Fruit fly (Drosophila melanogaster) whole organism, embryonic: ENCODE results near the gene CG7149.

Experiments used
- Abd-B ChIP-seq: fragments of 200-800 bp; sonication (Bioruptor generic); optimal IDR thresholded peaks from 2 replicates; lab custom pipeline; 2018; ENCODE audit warnings: missing biosample characterization, mild to moderate bottlenecking, missing genetic modification characterization, moderate library complexity
- CG11093 ChIP-seq: fragments of 200-800 bp; sonication (Bioruptor generic); IDR thresholded peaks from 3 replicates; pipeline ENCODE4 v1.3.6; 2022; ENCODE audit warnings: missing biosample characterization, missing genetic modification characterization
- CG11456 ChIP-seq: fragments of 200-800 bp; sonication (Bioruptor generic); IDR thresholded peaks from 3 replicates; pipeline ENCODE4 v1.3.6; 2022; ENCODE audit warnings: missing biosample characterization, missing genetic modification characterization
- CG11695 ChIP-seq: fragments of 200-800 bp; sonication (Bioruptor generic); IDR thresholded peaks from 3 replicates; pipeline ENCODE4 v1.3.6; 2022; ENCODE audit warnings: missing biosample characterization, missing genetic modification characterization
- CG12071 ChIP-seq: fragments of 200-800 bp; sonication (Bioruptor generic); optimal IDR thresholded peaks from 3 replicates; lab custom pipeline; 2018; ENCODE audit warnings: missing biosample characterization, mild to moderate bottlenecking, missing genetic modification characterization
- CG12744 ChIP-seq: fragments of 200-800 bp; sonication (Bioruptor generic); optimal IDR thresholded peaks from 2 replicates; lab custom pipeline; 2016; ENCODE audit warnings: missing biosample characterization, missing genetic modification characterization
- CG13296 ChIP-seq: fragments of 200-800 bp; sonication (Bioruptor generic); optimal IDR thresholded peaks from 3 replicates; lab custom pipeline; 2018; ENCODE audit warnings: missing biosample characterization, mild to moderate bottlenecking, missing genetic modification characterization
- CG18262 ChIP-seq: fragments of 200-800 bp; optimal IDR thresholded peaks from 3 replicates; lab custom pipeline; 2019; ENCODE audit warnings: missing biosample characterization, mild to moderate bottlenecking, missing genetic modification characterization, moderate library complexity
- CG2116 ChIP-seq: fragments of 200-800 bp; sonication (Bioruptor generic); optimal IDR thresholded peaks from 3 replicates; lab custom pipeline; 2018; ENCODE audit warnings: missing biosample characterization, mild to moderate bottlenecking, missing genetic modification characterization
- CG30020 ChIP-seq: fragments of 200-800 bp; optimal IDR thresholded peaks from 2 replicates; lab custom pipeline; 2019; ENCODE audit warnings: missing biosample characterization, mild to moderate bottlenecking, missing genetic modification characterization, moderate library complexity
- CG31441 ChIP-seq: fragments of 200-800 bp; sonication (Bioruptor generic); IDR thresholded peaks from 2 replicates; pipeline ENCODE4 v1.3.6; 2022; ENCODE audit warnings: missing biosample characterization, missing genetic modification characterization
- CG33213 ChIP-seq: fragments of 200-800 bp; sonication (Bioruptor generic); optimal IDR thresholded peaks from 3 replicates; lab custom pipeline; 2016; ENCODE audit warnings: missing biosample characterization, missing genetic modification characterization
- CG33557 ChIP-seq: fragments of 200-800 bp; sonication (Bioruptor generic); optimal IDR thresholded peaks from 2 replicates; lab custom pipeline; 2019; ENCODE audit warnings: missing biosample characterization, mild to moderate bottlenecking, missing genetic modification characterization, moderate library complexity
- CG3726 ChIP-seq: fragments of 200-800 bp; sonication (Bioruptor generic); IDR thresholded peaks from 3 replicates; pipeline ENCODE4, ENCODE4 v1.3.6; 2022; ENCODE audit warnings: missing biosample characterization, missing genetic modification characterization
- CG4424 ChIP-seq: fragments of 200-800 bp; sonication (Bioruptor generic); optimal IDR thresholded peaks from 3 replicates; lab custom pipeline; 2016; ENCODE audit warnings: missing biosample characterization, missing genetic modification characterization
- CG4707 ChIP-seq: fragments of 200-800 bp; sonication (Bioruptor generic); optimal IDR thresholded peaks from 2 replicates; lab custom pipeline; 2018; ENCODE audit warnings: missing biosample characterization, mild to moderate bottlenecking, missing genetic modification characterization, moderate library complexity
- CG5953 ChIP-seq: fragments of 200-800 bp; sonication (Bioruptor generic); IDR thresholded peaks from 2 replicates; pipeline ENCODE4 v1.3.6; 2022; ENCODE audit warnings: missing biosample characterization, missing genetic modification characterization
- CG7372 ChIP-seq: fragments of 200-800 bp; sonication (Bioruptor generic); IDR thresholded peaks from 2 replicates; pipeline ENCODE4 v1.3.6; 2022; ENCODE audit warnings: missing biosample characterization, missing genetic modification characterization
- CG7745 ChIP-seq: fragments of 200-800 bp; sonication (Bioruptor generic); optimal IDR thresholded peaks from 2 replicates; lab custom pipeline; 2018; ENCODE audit warnings: missing biosample characterization, mild to moderate bottlenecking, missing genetic modification characterization, moderate library complexity
- CG8281 ChIP-seq: fragments of 200-800 bp; sonication (Bioruptor generic); optimal IDR thresholded peaks from 2 replicates; lab custom pipeline; 2018; ENCODE audit warnings: missing biosample characterization, mild to moderate bottlenecking, missing genetic modification characterization, moderate library complexity
- CG8944 ChIP-seq: fragments of 200-800 bp; sonication (Bioruptor generic); optimal IDR thresholded peaks from 3 replicates; lab custom pipeline; 2016; ENCODE audit warnings: missing biosample characterization, missing genetic modification characterization
- CG9609 ChIP-seq: fragments of 200-800 bp; sonication (Bioruptor generic); optimal IDR thresholded peaks from 3 replicates; lab custom pipeline; 2016; ENCODE audit warnings: missing biosample characterization, missing genetic modification characterization
- D19B ChIP-seq: fragments of 200-800 bp; sonication (Bioruptor generic); optimal IDR thresholded peaks from 2 replicates; lab custom pipeline; 2017; ENCODE audit warnings: missing biosample characterization, mild to moderate bottlenecking, missing genetic modification characterization
- Dip2 ChIP-seq: fragments of 200-800 bp; sonication (Bioruptor generic); IDR thresholded peaks from 2 replicates; pipeline ENCODE4 v1.3.6; 2022; ENCODE audit warnings: missing biosample characterization, missing genetic modification characterization
- Doc3 ChIP-seq: fragments of 200-800 bp; sonication (Bioruptor generic); IDR thresholded peaks from 3 replicates; pipeline ENCODE4 v1.3.6; 2022; ENCODE audit warnings: missing biosample characterization, missing genetic modification characterization; ENCODE audit not compliant: partially characterized antibody
- Ets65A ChIP-seq: fragments of 200-800 bp; sonication (Bioruptor generic); peaks from one replicate; lab custom pipeline; 2016; ENCODE audit warnings: missing biosample characterization, missing genetic modification characterization
- HLH4C ChIP-seq: fragments of 200-800 bp; sonication (Bioruptor generic); IDR thresholded peaks from 3 replicates; pipeline ENCODE4 v1.3.6; 2022; ENCODE audit warnings: missing biosample characterization, missing genetic modification characterization; ENCODE audit not compliant: partially characterized antibody
- Nf-YA ChIP-seq: fragments of 200-800 bp; sonication (Bioruptor generic); IDR thresholded peaks from 2 replicates; pipeline ENCODE4 v1.3.6; 2022; ENCODE audit warnings: missing biosample characterization, missing genetic modification characterization
- Ravus ChIP-seq: fragments of 200-800 bp; sonication (Bioruptor generic); IDR thresholded peaks from 2 replicates; pipeline ENCODE4 v1.3.6; 2022; ENCODE audit warnings: missing biosample characterization, missing genetic modification characterization
- abd-A ChIP-seq: fragments of 200-800 bp; sonication (Bioruptor generic); optimal IDR thresholded peaks from 3 replicates; lab custom pipeline; 2019; ENCODE audit warnings: missing biosample characterization, mild to moderate bottlenecking, missing genetic modification characterization, moderate library complexity
- br ChIP-seq: fragments of >200 bp; optimal IDR thresholded peaks from 2 replicates; lab custom pipeline; 2017
- cas ChIP-seq: fragments of 200-800 bp; sonication (Bioruptor generic); IDR thresholded peaks from 2 replicates; pipeline ENCODE4 v1.3.6; 2022; ENCODE audit warnings: missing biosample characterization, missing genetic modification characterization
- chm ChIP-seq: fragments of 200-800 bp; sonication (Bioruptor generic); IDR thresholded peaks from 2 replicates; pipeline ENCODE4 v1.3.6; 2022; ENCODE audit warnings: missing biosample characterization, missing genetic modification characterization
- ci ChIP-seq: fragments of 200-800 bp; sonication (Bioruptor generic); IDR thresholded peaks from 3 replicates; pipeline ENCODE4 v1.3.6; 2022; ENCODE audit warnings: missing biosample characterization, missing genetic modification characterization
- corto ChIP-seq: fragments of 200-800 bp; sonication (Bioruptor generic); optimal IDR thresholded peaks from 2 replicates; lab custom pipeline; 2016; ENCODE audit warnings: missing biosample characterization, mild to moderate bottlenecking, missing genetic modification characterization, moderate library complexity
- dati ChIP-seq: fragments of 200-800 bp; sonication (Bioruptor generic); IDR thresholded peaks from 2 replicates; pipeline ENCODE4 v1.3.6; 2022; ENCODE audit warnings: missing biosample characterization, missing genetic modification characterization
- disco-r ChIP-seq: fragments of 200-800 bp; sonication (Bioruptor generic); optimal IDR thresholded peaks from 2 replicates; lab custom pipeline; 2016; ENCODE audit warnings: missing biosample characterization, missing genetic modification characterization
- dm ChIP-seq: fragments of 200-800 bp; sonication (Bioruptor generic); optimal IDR thresholded peaks from 3 replicates; lab custom pipeline; 2016; ENCODE audit warnings: missing biosample characterization, missing genetic modification characterization
- en ChIP-seq: fragments of 200-800 bp; sonication (Bioruptor generic); optimal IDR thresholded peaks from 2 replicates; lab custom pipeline; 2016; ENCODE audit warnings: missing biosample characterization, missing genetic modification characterization
- fd102C ChIP-seq: fragments of 200-800 bp; sonication (Bioruptor generic); optimal IDR thresholded peaks from 2 replicates; lab custom pipeline; 2018; ENCODE audit warnings: missing biosample characterization, mild to moderate bottlenecking, missing genetic modification characterization, moderate library complexity
- gcm2 ChIP-seq: fragments of 200-800 bp; sonication (Bioruptor generic); optimal IDR thresholded peaks from 2 replicates; lab custom pipeline; 2016; ENCODE audit warnings: missing biosample characterization, missing genetic modification characterization
- gem ChIP-seq: fragments of 200-800 bp; sonication (Bioruptor generic); optimal IDR thresholded peaks from 2 replicates; lab custom pipeline; 2019; ENCODE audit warnings: missing biosample characterization, mild to moderate bottlenecking, missing genetic modification characterization, moderate library complexity
- ham ChIP-seq: fragments of 200-800 bp; sonication (Bioruptor generic); IDR thresholded peaks from 2 replicates; pipeline ENCODE4 v1.3.6; 2022; ENCODE audit warnings: missing biosample characterization, missing genetic modification characterization
- hkb ChIP-seq, 2 experiments: fragments of 200-800 bp in 1 of 2; fragments of >200 bp in 1 of 2; sonication (Bioruptor generic) in 1 of 2; IDR thresholded peaks in 1 of 2; optimal IDR thresholded peaks in 1 of 2; 2 replicates each; pipeline versions ENCODE4 v1.3.6 to Lab custom; 2017 to 2022; ENCODE audit warnings: missing biosample characterization in 1 of 2, missing genetic modification characterization in 1 of 2
- hth ChIP-seq: fragments of >200 bp; optimal IDR thresholded peaks from 2 replicates; lab custom pipeline; 2017; ENCODE audit warnings: inconsistent platforms
- ind ChIP-seq: fragments of 200-800 bp; sonication (Bioruptor generic); optimal IDR thresholded peaks from 3 replicates; lab custom pipeline; 2016; ENCODE audit warnings: missing biosample characterization, missing genetic modification characterization
- pb ChIP-seq: fragments of 200-800 bp; sonication (Bioruptor generic); optimal IDR thresholded peaks from 3 replicates; lab custom pipeline; 2016; ENCODE audit warnings: missing biosample characterization, missing genetic modification characterization
- rib ChIP-seq: fragments of 200-800 bp; sonication (Bioruptor generic); IDR thresholded peaks from 2 replicates; pipeline ENCODE4 v1.3.6; 2022; ENCODE audit warnings: missing biosample characterization, missing genetic modification characterization
- row ChIP-seq: fragments of 200-800 bp; sonication (Bioruptor generic); IDR thresholded peaks from 3 replicates; pipeline ENCODE4 v1.3.6; 2022; ENCODE audit warnings: missing biosample characterization, missing genetic modification characterization
- tap ChIP-seq: fragments of 200-800 bp; optimal IDR thresholded peaks from 3 replicates; lab custom pipeline; 2019; ENCODE audit warnings: missing biosample characterization, mild to moderate bottlenecking, missing genetic modification characterization, moderate library complexity
- wek ChIP-seq: fragments of 200-800 bp; sonication (Bioruptor generic); optimal IDR thresholded peaks from 3 replicates; lab custom pipeline; 2018; ENCODE audit warnings: missing biosample characterization, mild to moderate bottlenecking, missing genetic modification characterization, moderate library complexity

CG7149 gene

DNA sequence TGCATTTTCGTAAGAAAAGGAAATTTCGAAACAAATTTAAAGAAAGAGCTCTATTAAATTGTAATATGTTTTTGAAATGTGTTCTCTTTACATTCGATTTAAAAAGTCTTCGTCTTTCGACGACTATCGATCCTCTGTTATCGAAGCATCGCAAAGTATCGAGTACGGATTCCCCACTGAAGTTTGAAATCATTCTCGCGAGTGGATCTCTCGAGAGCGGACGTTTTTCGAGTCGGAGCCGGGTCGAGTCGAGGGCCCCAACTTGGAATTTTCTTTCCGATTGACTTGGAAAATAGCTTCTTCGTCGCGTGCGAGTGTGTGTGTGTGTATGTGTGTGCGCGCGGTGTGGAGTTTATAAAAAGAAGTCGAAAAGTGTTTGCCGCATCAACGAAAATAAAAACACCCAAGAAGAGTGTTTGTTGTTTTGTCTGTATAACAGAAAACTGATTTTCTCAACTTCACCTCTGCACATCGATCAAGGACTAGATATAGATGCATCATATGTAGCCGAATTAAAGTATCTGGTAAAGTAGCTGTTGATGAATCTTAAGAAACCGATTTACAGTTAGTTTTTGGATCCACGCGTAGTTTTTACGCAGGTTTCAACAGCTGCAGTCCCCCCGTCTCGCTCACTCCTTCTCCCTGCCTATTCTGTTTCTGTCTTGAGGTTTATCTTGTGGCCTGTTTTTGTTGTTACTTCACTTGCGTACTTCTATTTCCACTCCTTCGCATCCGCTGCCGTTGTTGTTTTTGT is 21.1 kb upstream of the CG7149 start, which contains the start of gene LanB1 (continued):
- TF ChIP-seq disco-r (no peak), gcm2 (no peak), CG8281 (no peak), hkb (optimal IDR thresholded peaks at IDR 0.05; lab: Kevin White, UChicago) (no peak), hkb (GFP tag; IDR thresholded peaks at IDR 0.05; lab: Robert Waterston, UW) (peak; percentile 34; the same call in 1 of the 2 replicates), chm (GFP tag; lab: Robert Waterston, UW) (peak; percentile 70; the same call in 1 of the 2 replicates), CG11456 (GFP tag; lab: Robert Waterston, UW) (peak; percentile 21; the same call in 1 of the 3 replicates), abd-A (tag; lab: Kevin White, UChicago) (no peak), tap (tag; lab: Kevin White, UChicago) (no peak), ind (GFP tag; lab: Kevin White, UChicago) (no peak), row (GFP tag; lab: Robert Waterston, UW) (peak; percentile 30; the same call in 2 of the 3 replicates), CG9609 (GFP tag; lab: Kevin White, UChicago) (no peak), CG4424 (GFP tag; lab: Kevin White, UChicago) (no peak), CG33557 (GFP tag; lab: Kevin White, UChicago) (no peak), hth (lab: Kevin White, UChicago) (no peak), CG8944 (GFP tag; lab: Kevin White, UChicago) (no peak), gem (tag; lab: Kevin White, UChicago) (no peak), Dip2 (GFP tag; lab: Robert Waterston, UW) (no peak), CG13296 (GFP tag; lab: Kevin White, UChicago) (no peak), Ravus (GFP tag; lab: Robert Waterston, UW) (no peak), CG12071 (GFP tag; lab: Kevin White, UChicago) (no peak), CG31441 (GFP tag; lab: Robert Waterston, UW) (no peak), corto (no peak), en (no peak), CG18262 (tag; lab: Kevin White, UChicago) (no peak), fd102C (GFP tag; lab: Kevin White, UChicago) (no peak), CG33213 (no peak), dati (GFP tag; lab: Robert Waterston, UW) (no peak), CG2116 (peak; percentile 31), CG4707 (GFP tag; lab: Kevin White, UChicago) (peak; percentile 1), CG11695 (GFP tag; lab: Robert Waterston, UW) (no peak), HLH4C (GFP tag; lab: Robert Waterston, UW) (peak; percentile 61; the same call in 1 of the 3 replicates), wek (GFP tag; lab: Kevin White, UChicago) (no peak), D19B (GFP tag; lab: Kevin White, UChicago) (no peak), CG7372 (GFP tag; lab: Robert Waterston, UW) (no peak), CG30020 (no peak), CG5953 (no peak), CG12744 (no peak), ham (GFP tag; lab: Robert Waterston, UW) (no peak), CG11093 (no peak), Abd-B (GFP tag; lab: Kevin White, UChicago) (no peak), dm (GFP tag; lab: Kevin White, UChicago) (no peak), pb (no peak), rib (GFP tag; lab: Robert Waterston, UW) (peak; percentile 60; the same call in 1 of the 2 replicates), Ets65A (GFP tag; lab: Kevin White, UChicago) (no peak), Doc3 (peak; percentile 39; the same call in 1 of the 3 replicates), CG3726 (GFP tag; lab: Robert Waterston, UW) (no peak), ci (GFP tag; lab: Robert Waterston, UW) (peak; percentile 74; the same call in 2 of the 3 replicates), Nf-YA (GFP tag; lab: Robert Waterston, UW) (no peak), br (lab: Kevin White, UChicago) (no peak), CG7745 (tag; lab: Kevin White, UChicago) (no peak), cas (no peak)
